Fruit fly (Drosophila melanogaster): Measurements from ENCODE around the gene eIF3g2.

Gene eIF3g2

DNA sequence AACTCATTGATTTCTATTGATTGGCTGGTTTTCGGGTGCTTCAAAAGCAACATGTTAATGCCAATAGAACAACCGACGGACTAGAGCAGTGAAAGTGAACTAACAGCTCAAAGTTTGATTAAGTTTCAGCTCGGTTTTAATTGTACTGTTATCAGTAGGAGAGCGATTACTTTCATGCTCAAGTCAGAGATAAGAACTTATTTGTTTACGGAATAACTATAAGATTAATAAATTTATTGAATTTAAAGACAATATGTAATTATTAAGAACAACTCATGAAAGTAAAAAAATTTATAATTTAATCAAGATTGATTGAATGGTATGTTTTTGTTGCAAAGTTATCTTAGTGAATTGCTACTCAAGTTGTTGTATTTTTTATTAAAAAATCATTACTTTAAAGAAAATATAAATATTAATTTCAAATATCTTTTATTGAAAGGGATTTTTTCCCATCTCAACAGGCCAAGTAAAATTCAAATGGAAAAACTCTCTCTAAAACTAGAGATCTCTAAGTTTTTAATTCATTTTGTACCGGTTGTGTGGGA, at the start of gene eIF3g2, which contains the start of gene Tmlh:
Gene eIF3g2 (plus strand): TSS at position 495 of the 545 bp plus-strand sequence.
Gene Tmlh (minus strand): TSS at position 101 of the 545 bp plus-strand sequence.
- TF ChIP-seq pad (GFP tag; optimal IDR thresholded peaks at IDR 0.05), result no peak
- TF ChIP-seq ovo (GFP tag; optimal IDR thresholded peaks at IDR 0.05), result no peak
- TF ChIP-seq CG11617 (GFP tag; optimal IDR thresholded peaks at IDR 0.05), result no peak
- no peak for TF ChIP-seq CG1620 (GFP tag; optimal IDR thresholded peaks at IDR 0.05)
- TF ChIP-seq toe (GFP tag; optimal IDR thresholded peaks at IDR 0.05), result no peak
- no peak for TF ChIP-seq Mnt (GFP tag; optimal IDR thresholded peaks at IDR 0.05)
- no peak for TF ChIP-seq CG7045 (GFP tag; optimal IDR thresholded peaks at IDR 0.05)
- TF ChIP-seq bab1 (GFP tag; optimal IDR thresholded peaks at IDR 0.05), result no peak
- no peak for TF ChIP-seq Hr96 (GFP tag; optimal IDR thresholded peaks at IDR 0.05)
- no peak for TF ChIP-seq Crg-1 (GFP tag; optimal IDR thresholded peaks at IDR 0.05)
- no peak for TF ChIP-seq CG33017 (tag; optimal IDR thresholded peaks at IDR 0.05)
- TF ChIP-seq cic (GFP tag; optimal IDR thresholded peaks at IDR 0.05), result no peak
- no peak for TF ChIP-seq Clk (GFP tag; optimal IDR thresholded peaks at IDR 0.05)
- no peak for TF ChIP-seq CG7101 (tag; optimal IDR thresholded peaks at IDR 0.05)
- no peak for TF ChIP-seq CG14711 (tag; optimal IDR thresholded peaks at IDR 0.05)
- TF ChIP-seq CG5204 (GFP tag; optimal IDR thresholded peaks at IDR 0.05), result no peak
- TF ChIP-seq CG12768 (GFP tag; optimal IDR thresholded peaks at IDR 0.05), result no peak

DNA sequence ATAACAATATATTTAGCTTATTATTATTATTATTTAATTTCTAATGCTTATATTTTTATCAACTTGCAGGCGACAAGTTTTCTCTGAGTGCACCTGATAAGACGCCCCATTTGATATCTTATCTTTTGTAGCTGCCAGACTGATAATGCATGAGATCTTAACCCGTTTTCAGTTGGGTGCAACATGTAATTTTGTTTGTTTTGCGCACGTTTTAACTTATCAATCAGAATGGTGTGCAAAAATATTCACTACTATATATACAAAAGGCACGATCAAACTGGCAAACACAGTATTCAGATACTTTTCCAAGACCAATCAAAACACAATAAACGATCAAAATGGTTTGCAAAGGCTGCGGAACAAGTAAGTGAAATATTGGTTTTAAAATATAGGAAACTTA, 48.1 kb upstream of the eIF3g2 start, which contains the start of gene MtnC:
Gene MtnC (plus strand): TSS at position 301 of the 400 bp plus-strand sequence.
- peak; percentile 21 for TF ChIP-seq kay (GFP tag; ENCODE audit: borderline replicate concordance)
- peak; percentile 35 for TF ChIP-seq CG7101 (tag; optimal IDR thresholded peaks at IDR 0.05)
- no peak for TF ChIP-seq tj (GFP tag; optimal IDR thresholded peaks at IDR 0.05)

DNA sequence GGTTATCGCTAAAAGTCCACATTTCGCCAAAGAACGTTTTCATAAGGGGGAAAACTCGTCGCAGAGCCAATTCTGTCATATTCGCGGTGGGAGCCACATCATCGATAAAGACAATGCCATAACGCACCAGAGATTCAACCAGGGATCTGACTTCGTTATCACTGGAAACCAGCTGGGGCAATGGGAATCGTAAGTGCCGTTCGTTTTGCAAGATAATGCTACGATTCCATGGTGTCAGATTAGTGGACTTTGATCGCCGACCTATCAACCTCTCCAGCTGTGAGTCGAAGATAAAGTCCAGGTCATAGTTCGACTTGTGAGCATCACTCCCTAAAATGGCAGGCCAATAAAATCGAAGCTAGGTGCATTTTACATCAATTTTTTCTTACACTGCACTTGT, 820 bp upstream of the eIF3g2 start:
- TF ChIP-seq tj (GFP tag; optimal IDR thresholded peaks at IDR 0.05) (no peak), Hr96 (GFP tag; optimal IDR thresholded peaks at IDR 0.05) (no peak), bab1 (GFP tag; optimal IDR thresholded peaks at IDR 0.05) (no peak), kay (GFP tag; ENCODE audit: borderline replicate concordance) (no peak), CG7101 (tag; optimal IDR thresholded peaks at IDR 0.05) (no peak), Clk (GFP tag; optimal IDR thresholded peaks at IDR 0.05) (no peak), CG1620 (GFP tag; optimal IDR thresholded peaks at IDR 0.05) (no peak), CG14711 (tag; optimal IDR thresholded peaks at IDR 0.05) (no peak), CG12768 (GFP tag; optimal IDR thresholded peaks at IDR 0.05) (no peak), cnc (optimal IDR thresholded peaks at IDR 0.05) (no peak), CG11617 (GFP tag; optimal IDR thresholded peaks at IDR 0.05) (no peak), CG33017 (tag; optimal IDR thresholded peaks at IDR 0.05) (no peak), CG7045 (GFP tag; optimal IDR thresholded peaks at IDR 0.05) (no peak)

DNA sequence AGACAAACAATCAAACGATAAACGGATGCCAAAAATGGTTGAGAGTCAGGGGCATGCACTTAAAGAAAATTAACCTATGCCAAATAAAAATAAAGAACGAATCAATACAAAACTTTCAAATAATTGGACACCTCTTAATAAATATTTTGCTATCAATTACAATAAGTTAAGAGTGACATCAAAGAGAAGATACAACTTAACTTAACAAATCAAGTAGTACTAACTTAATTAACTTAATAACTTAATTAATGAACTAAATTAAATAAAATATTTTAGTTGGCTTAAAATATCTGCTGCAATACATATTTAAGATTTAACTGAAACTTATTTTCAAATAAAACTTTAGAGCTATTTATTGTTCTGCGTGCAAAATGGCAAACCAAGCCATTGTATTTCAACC, 14.0 kb downstream of the eIF3g2 start:
- TF ChIP-seq CG1620 (GFP tag; optimal IDR thresholded peaks at IDR 0.05), result no peak
- no peak for TF ChIP-seq toe (GFP tag; optimal IDR thresholded peaks at IDR 0.05)
- no peak for TF ChIP-seq CG12768 (GFP tag; optimal IDR thresholded peaks at IDR 0.05)
- TF ChIP-seq ovo (GFP tag; optimal IDR thresholded peaks at IDR 0.05), result no peak
- TF ChIP-seq Crg-1 (GFP tag; optimal IDR thresholded peaks at IDR 0.05), result no peak
- no peak for TF ChIP-seq CG5204 (GFP tag; optimal IDR thresholded peaks at IDR 0.05)
- no peak for TF ChIP-seq Clk (GFP tag; optimal IDR thresholded peaks at IDR 0.05)
- no peak for TF ChIP-seq cnc (optimal IDR thresholded peaks at IDR 0.05)
- TF ChIP-seq Mnt (GFP tag; optimal IDR thresholded peaks at IDR 0.05), result no peak

DNA sequence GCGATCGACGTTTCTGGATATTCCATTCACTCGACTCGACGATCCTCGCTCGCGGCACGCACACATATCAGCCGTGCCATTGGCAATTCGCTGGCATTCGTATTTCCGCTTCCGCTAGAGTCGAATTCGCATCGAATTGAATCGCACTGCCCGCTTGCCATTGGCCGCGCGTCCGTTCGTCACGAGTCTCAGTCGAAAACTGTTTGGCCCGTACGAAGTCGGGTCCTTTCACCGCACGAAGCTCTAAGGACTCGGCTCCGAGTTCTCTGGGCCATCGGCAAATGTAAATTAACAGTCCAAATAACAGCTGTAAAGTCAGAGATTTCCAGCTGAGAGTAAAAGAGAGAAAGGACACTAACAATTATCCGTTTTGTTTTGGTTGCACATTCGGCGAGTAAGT, 41.4 kb downstream of the eIF3g2 start:
- TF ChIP-seq Crg-1 (GFP tag; optimal IDR thresholded peaks at IDR 0.05), result no peak
- TF ChIP-seq CG12768 (GFP tag; optimal IDR thresholded peaks at IDR 0.05), result no peak
- TF ChIP-seq cic (GFP tag; optimal IDR thresholded peaks at IDR 0.05), result no peak
- TF ChIP-seq tj (GFP tag; optimal IDR thresholded peaks at IDR 0.05), result no peak
- no peak for TF ChIP-seq CG1620 (GFP tag; optimal IDR thresholded peaks at IDR 0.05)
- TF ChIP-seq Hr96 (GFP tag; optimal IDR thresholded peaks at IDR 0.05), result no peak
